Fruit fly (Drosophila melanogaster) whole organism, embryonic: ENCODE data around the gene CG42399.
A peak's percentile ranks its signal among the peaks of the same experiment; 100 is the strongest.

Source experiments
- Adf1 ChIP-seq: fragments of 200-800 bp; sonication (Bioruptor generic); IDR thresholded peaks from 2 replicates; pipeline ENCODE4 v1.3.6; 2022; ENCODE audit warnings: missing biosample characterization, missing genetic modification characterization
- BtbVII ChIP-seq: fragments of 200-800 bp; sonication (Bioruptor generic); optimal IDR thresholded peaks from 3 replicates; lab custom pipeline; 2017; ENCODE audit warnings: missing biosample characterization, mild to moderate bottlenecking, missing genetic modification characterization
- CG10209 ChIP-seq: fragments of 200-800 bp; sonication (Bioruptor generic); optimal IDR thresholded peaks from 3 replicates; lab custom pipeline; 2017; ENCODE audit warnings: missing biosample characterization, mild to moderate bottlenecking, missing genetic modification characterization, missing genetic modification reagents
- CG10267 ChIP-seq: fragments of 200-800 bp; sonication (Bioruptor generic); optimal IDR thresholded peaks from 2 replicates; lab custom pipeline; 2018; ENCODE audit warnings: missing biosample characterization, mild to moderate bottlenecking, missing genetic modification characterization, moderate library complexity
- CG12071 ChIP-seq: fragments of 200-800 bp; sonication (Bioruptor generic); optimal IDR thresholded peaks from 3 replicates; lab custom pipeline; 2018; ENCODE audit warnings: missing biosample characterization, mild to moderate bottlenecking, missing genetic modification characterization
- CG12659 ChIP-seq: fragments of 200-800 bp; sonication (Bioruptor generic); optimal IDR thresholded peaks from 3 replicates; lab custom pipeline; 2017; ENCODE audit warnings: mild to moderate bottlenecking, missing biosample characterization, missing genetic modification reagents, missing genetic modification characterization
- CG13296 ChIP-seq: fragments of 200-800 bp; sonication (Bioruptor generic); optimal IDR thresholded peaks from 3 replicates; lab custom pipeline; 2018; ENCODE audit warnings: missing biosample characterization, mild to moderate bottlenecking, missing genetic modification characterization
- CG13624 ChIP-seq: fragments of 200-800 bp; sonication (Bioruptor generic); optimal IDR thresholded peaks from 2 replicates; lab custom pipeline; 2016; ENCODE audit warnings: missing biosample characterization, missing genetic modification characterization
- CG13894 ChIP-seq: fragments of 200-800 bp; sonication (Bioruptor generic); optimal IDR thresholded peaks from 3 replicates; lab custom pipeline; 2018; ENCODE audit warnings: missing biosample characterization, mild to moderate bottlenecking, missing genetic modification characterization, moderate library complexity
- CG15514 ChIP-seq: fragments of 200-800 bp; sonication (Bioruptor generic); optimal IDR thresholded peaks from 3 replicates; lab custom pipeline; 2017; ENCODE audit warnings: missing biosample characterization, missing genetic modification characterization, mild to moderate bottlenecking, moderate library complexity, missing genetic modification reagents
- CG17385 ChIP-seq: fragments of 200-800 bp; sonication (Bioruptor generic); optimal IDR thresholded peaks from 3 replicates; lab custom pipeline; 2018; ENCODE audit warnings: missing biosample characterization, mild to moderate bottlenecking, missing genetic modification characterization
- CG17912 ChIP-seq: fragments of 200-800 bp; sonication (Bioruptor generic); optimal IDR thresholded peaks from 2 replicates; lab custom pipeline; 2018; ENCODE audit warnings: missing biosample characterization, mild to moderate bottlenecking, missing genetic modification characterization
- CG2199 ChIP-seq: fragments of 200-800 bp; sonication (Bioruptor generic); IDR thresholded peaks from 3 replicates; pipeline ENCODE4 v1.3.6; 2022; ENCODE audit warnings: missing biosample characterization, missing genetic modification characterization
- CG2202 ChIP-seq: fragments of 200-800 bp; sonication (Bioruptor generic); optimal IDR thresholded peaks from 2 replicates; lab custom pipeline; 2018; ENCODE audit warnings: missing biosample characterization, mild to moderate bottlenecking, missing genetic modification characterization
- CG2678 ChIP-seq: fragments of 200-800 bp; sonication (Bioruptor generic); optimal IDR thresholded peaks from 3 replicates; lab custom pipeline; 2019; ENCODE audit warnings: missing biosample characterization, mild to moderate bottlenecking, missing genetic modification characterization, moderate library complexity
- CG31441 ChIP-seq: fragments of 200-800 bp; sonication (Bioruptor generic); IDR thresholded peaks from 2 replicates; pipeline ENCODE4 v1.3.6; 2022; ENCODE audit warnings: missing biosample characterization, missing genetic modification characterization
- CG34376 ChIP-seq: fragments of 200-800 bp; sonication (Bioruptor generic); optimal IDR thresholded peaks from 2 replicates; lab custom pipeline; 2018; ENCODE audit warnings: missing biosample characterization, mild to moderate bottlenecking, missing genetic modification characterization
- CG5953 ChIP-seq: fragments of 200-800 bp; sonication (Bioruptor generic); IDR thresholded peaks from 2 replicates; pipeline ENCODE4 v1.3.6; 2022; ENCODE audit warnings: missing biosample characterization, missing genetic modification characterization
- CG7839 ChIP-seq: fragments of 200-800 bp; sonication (Bioruptor generic); optimal IDR thresholded peaks from 3 replicates; lab custom pipeline; 2018; ENCODE audit warnings: missing biosample characterization, mild to moderate bottlenecking, missing genetic modification characterization, moderate library complexity
- CG8290 ChIP-seq, 3 experiments: fragments of 200-800 bp; sonication (Bioruptor generic); optimal IDR thresholded peaks; 2 replicates each; lab custom pipeline; 2016 to 2019; ENCODE audit warnings: missing biosample characterization in 3 of 3, missing genetic modification characterization in 3 of 3, mild to moderate bottlenecking in 2 of 3, moderate library complexity in 1 of 3
- CG9215 ChIP-seq: fragments of 200-800 bp; sonication (Bioruptor generic); IDR thresholded peaks from 2 replicates; pipeline ENCODE4 v1.3.6; 2022; ENCODE audit warnings: missing biosample characterization, missing genetic modification characterization
- CG9437 ChIP-seq: fragments of 200-800 bp; sonication (Bioruptor generic); optimal IDR thresholded peaks from 2 replicates; lab custom pipeline; 2018; ENCODE audit warnings: missing biosample characterization, mild to moderate bottlenecking, missing genetic modification characterization
- Deaf1 ChIP-seq: fragments of 200-800 bp; optimal IDR thresholded peaks from 3 replicates; lab custom pipeline; 2019; ENCODE audit warnings: missing biosample characterization, mild to moderate bottlenecking, missing genetic modification characterization, moderate library complexity
- Dip3 ChIP-seq: fragments of 200-800 bp; sonication (Bioruptor generic); optimal IDR thresholded peaks from 3 replicates; lab custom pipeline; 2016; ENCODE audit warnings: missing biosample characterization, missing genetic modification characterization
- Doc2 ChIP-seq: fragments of 200-800 bp; sonication (Bioruptor generic); IDR thresholded peaks from 2 replicates; pipeline ENCODE4 v1.3.6; 2022; ENCODE audit warnings: missing biosample characterization, missing genetic modification characterization
- HLHmδ ChIP-seq: fragments of 200-800 bp; sonication (Bioruptor generic); optimal IDR thresholded peaks from 2 replicates; lab custom pipeline; 2018; ENCODE audit warnings: missing biosample characterization, mild to moderate bottlenecking, missing genetic modification characterization, moderate library complexity
- Hmr ChIP-seq: fragments of 200-800 bp; sonication (Bioruptor generic); optimal IDR thresholded peaks from 3 replicates; lab custom pipeline; 2017; ENCODE audit warnings: mild to moderate bottlenecking, missing biosample characterization, missing genetic modification reagents, missing genetic modification characterization
- MTF-1 ChIP-seq: fragments of 200-800 bp; sonication (Bioruptor generic); optimal IDR thresholded peaks from 2 replicates; lab custom pipeline; 2018; ENCODE audit warnings: missing biosample characterization, mild to moderate bottlenecking, missing genetic modification characterization, borderline replicate concordance
- Stat92E ChIP-seq, 3 experiments: fragments of >200 bp in 2 of 3; fragments of 200-800 bp in 1 of 3; sonication (Bioruptor generic) in 1 of 3; optimal IDR thresholded peaks; 2 replicates each; lab custom pipeline; 2017 to 2019; ENCODE audit warnings: missing biosample characterization in 3 of 3, missing genetic modification characterization in 3 of 3, mild to moderate bottlenecking in 1 of 3, moderate library complexity in 1 of 3
- YL-1 ChIP-seq: fragments of 200-800 bp; sonication (Bioruptor generic); optimal IDR thresholded peaks from 3 replicates; lab custom pipeline; 2017; ENCODE audit warnings: missing biosample characterization, mild to moderate bottlenecking, missing genetic modification characterization
- chinmo ChIP-seq: fragments of 200-800 bp; sonication (Bioruptor generic); IDR thresholded peaks from 4 replicates; pipeline ENCODE4 v1.3.6; 2022; ENCODE audit warnings: missing biosample characterization, missing genetic modification characterization; ENCODE audit not compliant: partially characterized antibody
- ci ChIP-seq: fragments of 200-800 bp; sonication (Bioruptor generic); IDR thresholded peaks from 3 replicates; pipeline ENCODE4 v1.3.6; 2022; ENCODE audit warnings: missing biosample characterization, missing genetic modification characterization
- dm ChIP-seq: fragments of 200-800 bp; sonication (Bioruptor generic); optimal IDR thresholded peaks from 3 replicates; lab custom pipeline; 2016; ENCODE audit warnings: missing biosample characterization, missing genetic modification characterization
- en ChIP-seq: fragments of 200-800 bp; sonication (Bioruptor generic); optimal IDR thresholded peaks from 2 replicates; lab custom pipeline; 2016; ENCODE audit warnings: missing biosample characterization, missing genetic modification characterization
- exex ChIP-seq: fragments of 200-800 bp; sonication (Bioruptor generic); optimal IDR thresholded peaks from 4 replicates; lab custom pipeline; 2018; ENCODE audit warnings: missing biosample characterization, mild to moderate bottlenecking, missing genetic modification characterization, moderate library complexity
- gcm ChIP-seq: fragments of 200-800 bp; sonication (Bioruptor generic); optimal IDR thresholded peaks from 2 replicates; lab custom pipeline; 2019; ENCODE audit warnings: missing biosample characterization, mild to moderate bottlenecking, missing genetic modification characterization, moderate library complexity
- hkb ChIP-seq, 2 experiments: fragments of 200-800 bp in 1 of 2; fragments of >200 bp in 1 of 2; sonication (Bioruptor generic) in 1 of 2; IDR thresholded peaks in 1 of 2; optimal IDR thresholded peaks in 1 of 2; 2 replicates each; pipeline versions ENCODE4 v1.3.6 to Lab custom; 2017 to 2022; ENCODE audit warnings: missing biosample characterization in 1 of 2, missing genetic modification characterization in 1 of 2
- kah ChIP-seq: fragments of 200-800 bp; sonication (Bioruptor generic); optimal IDR thresholded peaks from 2 replicates; lab custom pipeline; 2018; ENCODE audit warnings: missing biosample characterization, mild to moderate bottlenecking, missing genetic modification characterization
- nom ChIP-seq: fragments of 200-800 bp; sonication (Bioruptor generic); optimal IDR thresholded peaks from 2 replicates; lab custom pipeline; 2017; ENCODE audit warnings: missing biosample characterization, missing genetic modification characterization, mild to moderate bottlenecking, moderate library complexity, missing genetic modification reagents
- odd ChIP-seq: fragments of 200-800 bp; sonication (Bioruptor generic); optimal IDR thresholded peaks from 2 replicates; lab custom pipeline; 2017; ENCODE audit warnings: missing biosample characterization, mild to moderate bottlenecking, missing genetic modification characterization
- rib ChIP-seq: fragments of 200-800 bp; sonication (Bioruptor generic); IDR thresholded peaks from 2 replicates; pipeline ENCODE4 v1.3.6; 2022; ENCODE audit warnings: missing biosample characterization, missing genetic modification characterization
- sens ChIP-seq: fragments of 200-800 bp; sonication (Bioruptor generic); peaks from one replicate; lab custom pipeline; 2016; ENCODE audit warnings: missing biosample characterization, missing genetic modification characterization
- tio ChIP-seq: fragments of 200-800 bp; sonication (Bioruptor generic); optimal IDR thresholded peaks from 2 replicates; lab custom pipeline; 2017; ENCODE audit warnings: missing biosample characterization, missing genetic modification characterization, inconsistent platforms
- tna ChIP-seq: fragments of 200-800 bp; sonication (Bioruptor generic); IDR thresholded peaks from 2 replicates; pipeline ENCODE4 v1.3.6; 2022; ENCODE audit warnings: missing biosample characterization, missing genetic modification characterization; ENCODE audit not compliant: partially characterized antibody

Gene CG42399

dm6 chr2L:128977-129941 lies 23.8 kb downstream of the CG42399 start (continued):
- no peak for TF ChIP-seq YL-1 (GFP tag; lab: Kevin White, UChicago)
- TF ChIP-seq CG9437 (GFP tag; lab: Kevin White, UChicago): peak; percentile 63
- TF ChIP-seq en (GFP tag; lab: Kevin White, UChicago): peak; percentile 13
- TF ChIP-seq MTF-1 (GFP tag; lab: Kevin White, UChicago): peak; percentile 71
- peak; percentile 71 for TF ChIP-seq kah (GFP tag; lab: Kevin White, UChicago)
- TF ChIP-seq nom (GFP tag; lab: Kevin White, UChicago): peak; percentile 80
- peak; percentile 72 for TF ChIP-seq BtbVII
- no peak for TF ChIP-seq CG17912 (GFP tag; lab: Kevin White, UChicago)
- TF ChIP-seq CG31441: peak; percentile 38; the same call in 1 of the 2 replicates
- peak; percentile 78 for TF ChIP-seq gcm (GFP tag; lab: Kevin White, UChicago)
- TF ChIP-seq CG7839: peak; percentile 30
- TF ChIP-seq CG17385 (GFP tag; lab: Kevin White, UChicago): peak; percentile 60
- peak; percentile 87 for TF ChIP-seq CG34376 (GFP tag; lab: Kevin White, UChicago)
- TF ChIP-seq dm (GFP tag; lab: Kevin White, UChicago): peak; percentile 11
- no peak for TF ChIP-seq Dip3
- TF ChIP-seq Doc2 (GFP tag; lab: Robert Waterston, UW): no peak
- TF ChIP-seq CG5953: no peak
- peak; percentile 41 for TF ChIP-seq CG8290 (GFP tag; optimal IDR thresholded peaks at IDR 0.05; lab: Kevin White, UChicago)
- TF ChIP-seq CG8290 (tag; optimal IDR thresholded peaks at IDR 0.05; lab: Kevin White, UChicago): peak; percentile 21 to 82
- TF ChIP-seq tna (GFP tag; lab: Robert Waterston, UW): peak; percentile 42; the same call in 1 of the 2 replicates
- TF ChIP-seq CG12659 (GFP tag; lab: Kevin White, UChicago): peak; percentile 60
- peak; percentile 57 for TF ChIP-seq Hmr (GFP tag; lab: Kevin White, UChicago)
- TF ChIP-seq rib (GFP tag; lab: Robert Waterston, UW): peak; percentile 64; the same call in 1 of the 2 replicates
- peak; percentile 67 for TF ChIP-seq Adf1 (GFP tag; lab: Robert Waterston, UW)

- TF ChIP-seq CG13894 (tag; lab: Kevin White, UChicago) (peak; percentile 49), CG2678 (peak; percentile 12), Deaf1 (peak; percentile 51), ci (GFP tag; lab: Robert Waterston, UW) (0 out of 3 replicates have a peak, but pooled peaks have one; percentile 22), CG12071 (GFP tag; lab: Kevin White, UChicago) (peak; percentile 30), exex (tag; lab: Kevin White, UChicago) (peak; percentile 9), Hmr (GFP tag; lab: Kevin White, UChicago) (peak; percentile 28), chinmo (GFP tag; lab: Robert Waterston, UW) (peak; percentile 63; the same call in 2 of the 4 replicates), CG13624 (GFP tag; lab: Kevin White, UChicago) (peak; percentile 40), CG13296 (GFP tag; lab: Kevin White, UChicago) (peak; percentile 19), sens (GFP tag; lab: Kevin White, UChicago) (peak; percentile 86), CG15514 (GFP tag; lab: Kevin White, UChicago) (peak; percentile 78), HLHmδ (GFP tag; lab: Kevin White, UChicago) (no peak), CG10267 (tag; lab: Kevin White, UChicago) (no peak), tio (GFP tag; lab: Kevin White, UChicago) (no peak), CG9215 (no peak), hkb (optimal IDR thresholded peaks at IDR 0.05; lab: Kevin White, UChicago) (no peak), hkb (GFP tag; IDR thresholded peaks at IDR 0.05; lab: Robert Waterston, UW) (no peak), Stat92E (GFP tag; optimal IDR thresholded peaks at IDR 0.05; lab: Kevin White, UChicago) (no peak), CG17385 (GFP tag; lab: Kevin White, UChicago) (peak; percentile 21), odd (GFP tag; lab: Kevin White, UChicago) (peak; percentile 12), CG2202 (tag; lab: Kevin White, UChicago) (no peak), CG8290 (GFP tag; optimal IDR thresholded peaks at IDR 0.05; lab: Kevin White, UChicago) (no peak), CG8290 (tag; optimal IDR thresholded peaks at IDR 0.05; lab: Kevin White, UChicago) (peak in 1 of 2 experiments; percentile 25), CG10209 (GFP tag; lab: Kevin White, UChicago) (peak; percentile 10), CG2199 (GFP tag; lab: Robert Waterston, UW) (0 out of 3 replicates have a peak, but pooled peaks have one; percentile 54)
These were observed 24.8 kb downstream of the CG42399 start for dm6 chr2L:128296-128715.
